Fruit fly (Drosophila melanogaster) whole organism, embryonic: ENCODE data around the gene CG14820.

Source experiments
- Bteb2 ChIP-seq: fragments of 200-800 bp; sonication (Bioruptor generic); optimal IDR thresholded peaks from 2 replicates; lab custom pipeline; 2016; ENCODE audit warnings: missing biosample characterization, missing genetic modification characterization
- CG11247 ChIP-seq: fragments of 200-800 bp; sonication (Bioruptor generic); IDR thresholded peaks from 2 replicates; pipeline ENCODE4 v1.3.6; 2022; ENCODE audit warnings: missing biosample characterization, missing genetic modification characterization
- CG17568 ChIP-seq: fragments of 200-800 bp; sonication (Bioruptor generic); optimal IDR thresholded peaks from 2 replicates; lab custom pipeline; 2018; ENCODE audit warnings: missing biosample characterization, mild to moderate bottlenecking, missing genetic modification characterization, moderate library complexity
- CG1792 ChIP-seq: fragments of 200-800 bp; sonication (Bioruptor generic); optimal IDR thresholded peaks from 2 replicates; lab custom pipeline; 2016; ENCODE audit warnings: missing biosample characterization, missing genetic modification characterization
- CG18011 ChIP-seq: fragments of 200-800 bp; sonication (Bioruptor generic); optimal IDR thresholded peaks from 2 replicates; lab custom pipeline; 2017; ENCODE audit warnings: missing biosample characterization, missing genetic modification characterization, mild to moderate bottlenecking, moderate library complexity, missing genotype
- CG18599 ChIP-seq: fragments of 200-800 bp; sonication (Bioruptor generic); optimal IDR thresholded peaks from 3 replicates; lab custom pipeline; 2017; ENCODE audit warnings: missing biosample characterization, missing genetic modification characterization, mild to moderate bottlenecking, moderate library complexity, missing genetic modification reagents
- CG2202 ChIP-seq: fragments of 200-800 bp; sonication (Bioruptor generic); optimal IDR thresholded peaks from 2 replicates; lab custom pipeline; 2018; ENCODE audit warnings: missing biosample characterization, mild to moderate bottlenecking, missing genetic modification characterization
- CG34224 ChIP-seq: fragments of 200-800 bp; sonication (Bioruptor generic); IDR thresholded peaks from 3 replicates; pipeline ENCODE4 v1.3.6; 2022; ENCODE audit warnings: missing biosample characterization, missing genetic modification characterization; ENCODE audit not compliant: partially characterized antibody
- CG6854 ChIP-seq: fragments of 200-800 bp; sonication (Bioruptor generic); optimal IDR thresholded peaks from 3 replicates; lab custom pipeline; 2017; ENCODE audit warnings: missing biosample characterization, mild to moderate bottlenecking, missing genetic modification characterization
- CG7271 ChIP-seq: fragments of 200-800 bp; sonication (Bioruptor generic); optimal IDR thresholded peaks from 2 replicates; lab custom pipeline; 2018; ENCODE audit warnings: missing biosample characterization, mild to moderate bottlenecking, missing genetic modification characterization, moderate library complexity
- CG7357 ChIP-seq: fragments of 200-800 bp; sonication (Bioruptor generic); IDR thresholded peaks from 3 replicates; pipeline ENCODE4 v1.3.6; 2022; ENCODE audit warnings: missing biosample characterization, missing genetic modification characterization
- CG7839 ChIP-seq: fragments of 200-800 bp; sonication (Bioruptor generic); optimal IDR thresholded peaks from 3 replicates; lab custom pipeline; 2018; ENCODE audit warnings: missing biosample characterization, mild to moderate bottlenecking, missing genetic modification characterization, moderate library complexity
- CG7963 ChIP-seq: fragments of 200-800 bp; sonication (Bioruptor generic); IDR thresholded peaks from 3 replicates; pipeline ENCODE4 v1.3.6; 2022; ENCODE audit warnings: missing biosample characterization, missing genetic modification characterization; ENCODE audit not compliant: partially characterized antibody
- CG8281 ChIP-seq: fragments of 200-800 bp; sonication (Bioruptor generic); optimal IDR thresholded peaks from 2 replicates; lab custom pipeline; 2018; ENCODE audit warnings: missing biosample characterization, mild to moderate bottlenecking, missing genetic modification characterization, moderate library complexity
- CG8765 ChIP-seq: fragments of 200-800 bp; sonication (Bioruptor generic); IDR thresholded peaks from 2 replicates; pipeline ENCODE4 v1.3.6; 2022; ENCODE audit warnings: missing biosample characterization, missing genetic modification characterization
- CG9437 ChIP-seq: fragments of 200-800 bp; sonication (Bioruptor generic); optimal IDR thresholded peaks from 2 replicates; lab custom pipeline; 2018; ENCODE audit warnings: missing biosample characterization, mild to moderate bottlenecking, missing genetic modification characterization
- CG9932 ChIP-seq: fragments of 200-800 bp; sonication (Bioruptor generic); IDR thresholded peaks from 2 replicates; pipeline ENCODE4 v1.3.6; 2022; ENCODE audit warnings: missing biosample characterization, missing genetic modification characterization
- D19A ChIP-seq: fragments of 200-800 bp; optimal IDR thresholded peaks from 3 replicates; lab custom pipeline; 2019; ENCODE audit warnings: missing biosample characterization, mild to moderate bottlenecking, missing genetic modification characterization, moderate library complexity
- Dfd ChIP-seq, 2 experiments: fragments of >200 bp; optimal IDR thresholded peaks; 2 replicates each; lab custom pipeline; 2017; ENCODE audit warnings: missing biosample characterization in 2 of 2, missing genetic modification characterization in 2 of 2
- E2f1 ChIP-seq: fragments of 200-800 bp; sonication (Bioruptor generic); IDR thresholded peaks from 2 replicates; pipeline ENCODE4 v1.3.6; 2022; ENCODE audit warnings: missing biosample characterization, missing genetic modification characterization
- Fer1 ChIP-seq: fragments of 200-800 bp; sonication (Bioruptor generic); optimal IDR thresholded peaks from 2 replicates; lab custom pipeline; 2017; ENCODE audit warnings: missing biosample characterization, mild to moderate bottlenecking, missing genetic modification characterization
- H15 ChIP-seq: fragments of 200-800 bp; sonication (Bioruptor generic); IDR thresholded peaks from 3 replicates; pipeline ENCODE4 v1.3.6; 2022; ENCODE audit warnings: missing biosample characterization, missing genetic modification characterization
- Hsf ChIP-seq: fragments of 200-800 bp; sonication (Bioruptor generic); optimal IDR thresholded peaks from 3 replicates; lab custom pipeline; 2016; ENCODE audit warnings: missing biosample characterization, missing genetic modification characterization
- MBD-R2 ChIP-seq: fragments of 200-800 bp; sonication (Bioruptor generic); IDR thresholded peaks from 2 replicates; pipeline ENCODE4 v1.3.6; 2022; ENCODE audit warnings: missing biosample characterization, missing genetic modification characterization
- Mad ChIP-seq: fragments of 200-800 bp; sonication (Bioruptor generic); optimal IDR thresholded peaks from 2 replicates; lab custom pipeline; 2016; ENCODE audit warnings: missing biosample characterization, missing genetic modification characterization
- NK7.1 ChIP-seq: fragments of 200-800 bp; sonication (Bioruptor generic); optimal IDR thresholded peaks from 3 replicates; lab custom pipeline; 2016; ENCODE audit warnings: missing biosample characterization, missing genetic modification characterization
- Nf-YB ChIP-seq: fragments of 200-800 bp; sonication (Bioruptor generic); optimal IDR thresholded peaks from 3 replicates; lab custom pipeline; 2019; ENCODE audit warnings: missing biosample characterization, mild to moderate bottlenecking, missing genetic modification characterization, moderate library complexity
- Ptx1 ChIP-seq: fragments of 200-800 bp; sonication (Bioruptor generic); IDR thresholded peaks from 2 replicates; pipeline ENCODE4 v1.3.6; 2022; ENCODE audit warnings: missing biosample characterization, missing genetic modification characterization
- Sox102F ChIP-seq: fragments of 200-800 bp; sonication (Bioruptor generic); optimal IDR thresholded peaks from 2 replicates; lab custom pipeline; 2018; ENCODE audit warnings: missing biosample characterization, mild to moderate bottlenecking, missing genetic modification characterization, moderate library complexity
- YL-1 ChIP-seq: fragments of 200-800 bp; sonication (Bioruptor generic); optimal IDR thresholded peaks from 3 replicates; lab custom pipeline; 2017; ENCODE audit warnings: missing biosample characterization, mild to moderate bottlenecking, missing genetic modification characterization
- bcd ChIP-seq: fragments of 200-800 bp; sonication (Bioruptor generic); optimal IDR thresholded peaks from 2 replicates; lab custom pipeline; 2017; ENCODE audit warnings: missing biosample characterization, mild to moderate bottlenecking, missing genetic modification characterization
- btn ChIP-seq: fragments of 200-800 bp; sonication (Bioruptor generic); optimal IDR thresholded peaks from 2 replicates; lab custom pipeline; 2016; ENCODE audit warnings: missing biosample characterization, missing genetic modification characterization
- ham ChIP-seq: fragments of 200-800 bp; sonication (Bioruptor generic); IDR thresholded peaks from 2 replicates; pipeline ENCODE4 v1.3.6; 2022; ENCODE audit warnings: missing biosample characterization, missing genetic modification characterization
- lbe ChIP-seq: fragments of 200-800 bp; sonication (Bioruptor generic); optimal IDR thresholded peaks from 2 replicates; lab custom pipeline; 2016; ENCODE audit warnings: missing biosample characterization, mild to moderate bottlenecking, missing genetic modification characterization
- nau ChIP-seq: fragments of 200-800 bp; sonication (Bioruptor generic); optimal IDR thresholded peaks from 3 replicates; lab custom pipeline; 2017; ENCODE audit warnings: missing biosample characterization, mild to moderate bottlenecking, missing genetic modification characterization, missing genetic modification reagents
- nerfin-2 ChIP-seq: fragments of 200-800 bp; sonication (Bioruptor generic); IDR thresholded peaks from 2 replicates; pipeline ENCODE4 v1.3.6; 2022; ENCODE audit warnings: missing biosample characterization, missing genetic modification characterization; ENCODE audit not compliant: partially characterized antibody
- nom ChIP-seq: fragments of 200-800 bp; sonication (Bioruptor generic); optimal IDR thresholded peaks from 2 replicates; lab custom pipeline; 2017; ENCODE audit warnings: missing biosample characterization, missing genetic modification characterization, mild to moderate bottlenecking, moderate library complexity, missing genetic modification reagents
- oc ChIP-seq: fragments of 200-800 bp; sonication (Bioruptor generic); optimal IDR thresholded peaks from 2 replicates; lab custom pipeline; 2018; ENCODE audit warnings: missing biosample characterization, mild to moderate bottlenecking, missing genetic modification characterization, moderate library complexity
- ranshi ChIP-seq: fragments of 200-800 bp; sonication (Bioruptor generic); IDR thresholded peaks from 2 replicates; pipeline ENCODE4 v1.3.6; 2022; ENCODE audit warnings: missing biosample characterization, missing genetic modification characterization
- rib ChIP-seq: fragments of 200-800 bp; sonication (Bioruptor generic); IDR thresholded peaks from 2 replicates; pipeline ENCODE4 v1.3.6; 2022; ENCODE audit warnings: missing biosample characterization, missing genetic modification characterization
- sc ChIP-seq, 3 experiments: fragments of >200 bp in 2 of 3; fragments of 200-800 bp in 1 of 3; sonication (Bioruptor generic) in 1 of 3; optimal IDR thresholded peaks; 2 replicates in 2 of 3; 3 replicates in 1 of 3; lab custom pipeline; 2017; ENCODE audit warnings: mild to moderate bottlenecking in 1 of 3, missing biosample characterization in 1 of 3, missing genetic modification characterization in 1 of 3, missing genetic modification reagents in 1 of 3
- ssp ChIP-seq: fragments of 200-800 bp; sonication (Bioruptor generic); IDR thresholded peaks from 2 replicates; pipeline ENCODE4 v1.3.6; 2022; ENCODE audit warnings: missing biosample characterization, missing genetic modification characterization
- stc ChIP-seq: fragments of 200-800 bp; sonication (Bioruptor generic); IDR thresholded peaks from 2 replicates; pipeline ENCODE4 v1.3.6; 2022; ENCODE audit warnings: missing biosample characterization, missing genetic modification characterization
- tna ChIP-seq: fragments of 200-800 bp; sonication (Bioruptor generic); IDR thresholded peaks from 2 replicates; pipeline ENCODE4 v1.3.6; 2022; ENCODE audit warnings: missing biosample characterization, missing genetic modification characterization; ENCODE audit not compliant: partially characterized antibody
- toy ChIP-seq: fragments of 200-800 bp; sonication (Bioruptor generic); IDR thresholded peaks from 2 replicates; pipeline ENCODE4 v1.3.6; 2022; ENCODE audit warnings: missing biosample characterization, missing genetic modification characterization
- wdn ChIP-seq: fragments of 200-800 bp; sonication (Bioruptor generic); IDR thresholded peaks from 2 replicates; pipeline ENCODE4 v1.3.6; 2022; ENCODE audit warnings: missing biosample characterization, missing genetic modification characterization
- zen ChIP-seq: fragments of 200-800 bp; sonication (Bioruptor generic); optimal IDR thresholded peaks from 3 replicates; lab custom pipeline; 2018; ENCODE audit warnings: missing biosample characterization, mild to moderate bottlenecking, missing genetic modification characterization, moderate library complexity
- zen2 ChIP-seq: fragments of 200-800 bp; sonication (Bioruptor generic); IDR thresholded peaks from 3 replicates; pipeline ENCODE4 v1.3.6; 2022; ENCODE audit warnings: missing biosample characterization, missing genetic modification characterization; ENCODE audit not compliant: partially characterized antibody

Gene CG14820

dm6 chr3L:6963792-6964487 is 31.2 kb downstream of the CG14820 start (continued):
- TF ChIP-seq CG18599 (GFP tag; lab: Kevin White, UChicago) (peak; percentile 87), ranshi (GFP tag; lab: Robert Waterston, UW) (peak; percentile 64; the same call in 1 of the 2 replicates), CG6854 (GFP tag; lab: Kevin White, UChicago) (peak; percentile 58), CG7963 (no peak), zen2 (GFP tag; lab: Robert Waterston, UW) (no peak), CG8281 (tag; lab: Kevin White, UChicago) (peak; percentile 40), oc (tag; lab: Kevin White, UChicago) (peak; percentile 80), CG11247 (GFP tag; lab: Robert Waterston, UW) (0 out of 2 replicates have a peak, but pooled peaks have one; percentile 24), zen (peak; percentile 34), Fer1 (GFP tag; lab: Kevin White, UChicago) (peak; percentile 78), rib (no peak), wdn (GFP tag; lab: Robert Waterston, UW) (peak; percentile 50), CG34224 (peak; percentile 11; the same call in 1 of the 3 replicates), bcd (peak; percentile 79), Hsf (GFP tag; lab: Kevin White, UChicago) (peak; percentile 87), tna (GFP tag; lab: Robert Waterston, UW) (no peak), sc (optimal IDR thresholded peaks at IDR 0.05; lab: Kevin White, UChicago) (no peak), sc (GFP tag; optimal IDR thresholded peaks at IDR 0.05; lab: Kevin White, UChicago) (peak; percentile 74), CG9932 (peak; percentile 63), ham (GFP tag; lab: Robert Waterston, UW) (no peak), Nf-YB (GFP tag; lab: Kevin White, UChicago) (peak; percentile 38), nerfin-2 (GFP tag; lab: Robert Waterston, UW) (no peak), H15 (GFP tag; lab: Robert Waterston, UW) (0 out of 3 replicates have a peak, but pooled peaks have one; percentile 15), CG2202 (tag; lab: Kevin White, UChicago) (peak; percentile 69), Sox102F (GFP tag; lab: Kevin White, UChicago) (peak; percentile 82), toy (GFP tag; lab: Robert Waterston, UW) (no peak), CG7839 (tag; lab: Kevin White, UChicago) (peak; percentile 89), CG1792 (GFP tag; lab: Kevin White, UChicago) (peak; percentile 73), Bteb2 (peak; percentile 75), btn (GFP tag; lab: Kevin White, UChicago) (peak; percentile 50), ssp (peak; percentile 67), CG7357 (peak; percentile 75; the same call in 2 of the 3 replicates), CG18011 (GFP tag; lab: Kevin White, UChicago) (peak; percentile 60), CG17568 (GFP tag; lab: Kevin White, UChicago) (peak; percentile 76), MBD-R2 (peak; percentile 46; the same call in 1 of the 2 replicates), CG9437 (GFP tag; lab: Kevin White, UChicago) (peak; percentile 79), nom (GFP tag; lab: Kevin White, UChicago) (peak; percentile 39), stc (GFP tag; lab: Robert Waterston, UW) (peak; percentile 64; the same call in 1 of the 2 replicates), Mad (peak; percentile 71), nau (peak; percentile 44), NK7.1 (GFP tag; lab: Kevin White, UChicago) (peak; percentile 48), YL-1 (peak; percentile 2), CG7271 (tag; lab: Kevin White, UChicago) (no peak), D19A (peak; percentile 81), E2f1 (GFP tag; lab: Robert Waterston, UW) (peak; percentile 74), Ptx1 (GFP tag; lab: Robert Waterston, UW) (peak; percentile 79), lbe (GFP tag; lab: Kevin White, UChicago) (no peak), CG8765 (GFP tag; lab: Robert Waterston, UW) (no peak), Dfd (GFP tag; optimal IDR thresholded peaks at IDR 0.05; lab: Kevin White, UChicago) (no peak)
